Fruit fly (Drosophila melanogaster): ENCODE measurements around the gene mab-21.

DNA sequence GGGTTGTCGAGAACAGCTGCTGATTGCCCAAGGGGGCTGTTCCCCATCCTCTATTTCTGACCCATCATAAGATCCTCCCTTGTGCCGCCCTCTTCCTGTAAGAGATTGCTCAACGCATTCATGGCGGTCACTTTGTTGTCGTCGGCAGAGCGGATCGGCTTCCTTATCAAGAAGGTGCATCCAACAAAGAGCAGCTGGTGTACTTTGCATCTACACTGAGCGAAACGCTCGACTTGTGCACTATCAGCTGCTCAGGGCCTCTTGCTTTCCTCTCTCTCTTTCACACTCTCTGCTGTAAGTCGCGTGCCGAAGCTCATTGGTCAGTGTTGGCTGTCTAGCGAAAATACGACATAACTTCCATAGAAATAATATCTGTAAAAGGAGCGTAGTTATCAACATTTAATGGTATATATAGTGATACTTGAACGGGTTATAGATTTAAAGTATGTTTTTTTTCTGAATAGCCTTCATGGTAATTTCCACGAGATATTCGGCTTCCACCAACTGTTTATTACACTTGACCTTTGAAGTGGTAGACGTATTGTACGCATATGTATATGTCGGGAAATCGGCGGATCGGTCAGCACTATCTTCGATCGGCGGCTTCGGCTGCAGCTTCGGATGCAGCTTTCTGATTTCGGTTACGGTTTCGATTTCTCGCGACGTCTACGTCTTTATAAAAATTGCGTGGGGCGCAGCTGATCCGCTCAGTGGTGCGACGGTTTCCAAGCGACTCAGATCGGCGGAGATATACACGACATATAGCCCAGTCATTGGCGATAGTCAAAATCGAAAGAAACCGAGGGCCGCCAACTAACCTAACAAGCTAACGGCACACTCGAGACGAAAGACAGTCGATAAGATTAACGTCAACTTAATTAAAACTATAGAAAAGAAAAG is 24.6 kb downstream of the mab-21 start, which contains the start of gene CG5966:
- TF ChIP-seq HmgD (GFP tag; optimal IDR thresholded peaks at IDR 0.05), result no peak
- TF ChIP-seq CG8944 (GFP tag; optimal IDR thresholded peaks at IDR 0.05), result no peak
- no peak for TF ChIP-seq Hmr (GFP tag; optimal IDR thresholded peaks at IDR 0.05)
- TF ChIP-seq CG11560 (tag; IDR thresholded peaks at IDR 0.05), result no peak
- TF ChIP-seq inv (GFP tag; IDR thresholded peaks at IDR 0.05; ENCODE audit: partially characterized antibody), result no peak
- TF ChIP-seq CTCF (GFP tag; optimal IDR thresholded peaks at IDR 0.05), result no peak
- TF ChIP-seq twi (tag; optimal IDR thresholded peaks at IDR 0.05), result no peak
